Worm (Caenorhabditis elegans): Measurements from ENCODE around the gene cest-33.

Gene cest-33

DNA sequence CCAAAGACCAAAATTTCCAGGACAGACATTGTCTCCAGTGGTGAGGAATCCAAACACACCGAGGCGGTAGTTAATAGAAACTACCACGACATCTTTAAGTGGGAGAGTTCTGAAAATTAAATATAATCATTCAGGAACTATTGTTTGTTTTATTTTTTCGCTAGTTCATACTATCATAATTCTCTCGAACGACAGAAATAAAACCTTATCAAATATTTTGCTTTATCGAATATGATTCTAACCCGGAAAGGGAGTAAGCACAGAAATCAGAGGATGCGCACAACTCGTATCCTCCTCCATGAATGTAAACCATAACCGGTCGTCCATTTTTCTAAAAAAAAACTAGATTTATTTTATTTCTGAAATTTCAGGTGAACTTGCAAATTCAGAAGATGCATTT lies 665 bp downstream of the cest-33 start:
- TF ChIP-seq fos-1 (tag; optimal IDR thresholded peaks at IDR 0.05) (peak; percentile 39), R02D3.7 (tag; optimal IDR thresholded peaks at IDR 0.05) (no peak)

DNA sequence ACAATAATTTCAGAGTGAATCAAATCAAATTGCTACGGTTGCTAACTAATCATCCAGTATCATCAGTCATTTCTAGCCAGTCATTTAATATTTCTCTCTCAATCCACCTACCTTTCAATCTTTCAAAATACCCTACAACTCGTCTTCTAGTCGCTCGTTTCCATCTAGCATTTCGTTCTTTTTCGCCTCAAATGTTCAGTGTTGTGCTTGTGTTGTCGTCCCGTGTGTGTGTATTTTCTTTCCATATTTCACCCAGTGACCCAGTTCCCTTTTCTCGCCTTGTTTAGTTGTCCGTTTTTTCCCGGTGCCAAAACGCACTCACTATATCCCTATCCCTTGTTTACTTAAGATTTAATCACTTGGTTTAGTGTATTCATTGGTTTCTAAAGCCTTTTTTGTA lies 3.8 kb downstream of the cest-33 start:
- TF ChIP-seq ZK546.5 (tag; optimal IDR thresholded peaks at IDR 0.05) (no peak), egl-27 (tag; optimal IDR thresholded peaks at IDR 0.05) (no peak), ztf-1 (GFP tag; conservative IDR thresholded peaks at IDR 0.05) (no peak), nhr-6 (tag; optimal IDR thresholded peaks at IDR 0.05) (no peak), F13H6.1 (tag; optimal IDR thresholded peaks at IDR 0.05) (no peak), skn-1 (tag; optimal IDR thresholded peaks at IDR 0.05) (no peak), lin-13 (GFP tag; optimal IDR thresholded peaks at IDR 0.05) (no peak), gmeb-1 (tag; optimal IDR thresholded peaks at IDR 0.05) (no peak), C34F6.9 (tag; optimal IDR thresholded peaks at IDR 0.05) (no peak), ztf-11 (tag; optimal IDR thresholded peaks at IDR 0.05) (no peak), Y55F3AM.14 (GFP tag; optimal IDR thresholded peaks at IDR 0.05) (no peak), mab-5 (tag; optimal IDR thresholded peaks at IDR 0.05) (no peak), elt-3 (tag; optimal IDR thresholded peaks at IDR 0.05) (no peak), nhr-77 (tag; optimal IDR thresholded peaks at IDR 0.05) (no peak), unc-62 (GFP tag; optimal IDR thresholded peaks at IDR 0.05) (no peak), elt-1 (tag; optimal IDR thresholded peaks at IDR 0.05) (no peak)

DNA sequence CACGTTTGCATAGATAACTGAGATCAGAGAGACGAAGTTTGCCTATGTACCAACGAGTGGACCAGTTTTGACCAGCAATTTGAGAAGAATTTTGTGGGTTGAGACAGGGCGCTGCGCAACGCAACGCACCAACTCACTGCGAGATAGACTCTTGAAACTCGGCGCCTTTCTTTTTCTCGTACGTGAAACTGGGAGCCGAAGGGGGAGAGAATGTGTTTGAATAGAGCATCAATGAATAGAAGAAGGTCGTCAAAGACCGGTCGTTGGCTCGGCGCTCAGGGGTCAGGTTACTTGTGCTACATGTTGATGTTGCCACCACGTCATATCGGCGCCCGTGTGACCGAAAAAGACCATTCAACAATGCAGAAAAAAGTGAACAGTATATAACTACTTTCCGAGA lies 5.9 kb downstream of the cest-33 start:
- TF ChIP-seq gmeb-1 (tag; optimal IDR thresholded peaks at IDR 0.05), result no peak
- peak; percentile 92 for TF ChIP-seq F13H6.1 (tag; optimal IDR thresholded peaks at IDR 0.05)

DNA sequence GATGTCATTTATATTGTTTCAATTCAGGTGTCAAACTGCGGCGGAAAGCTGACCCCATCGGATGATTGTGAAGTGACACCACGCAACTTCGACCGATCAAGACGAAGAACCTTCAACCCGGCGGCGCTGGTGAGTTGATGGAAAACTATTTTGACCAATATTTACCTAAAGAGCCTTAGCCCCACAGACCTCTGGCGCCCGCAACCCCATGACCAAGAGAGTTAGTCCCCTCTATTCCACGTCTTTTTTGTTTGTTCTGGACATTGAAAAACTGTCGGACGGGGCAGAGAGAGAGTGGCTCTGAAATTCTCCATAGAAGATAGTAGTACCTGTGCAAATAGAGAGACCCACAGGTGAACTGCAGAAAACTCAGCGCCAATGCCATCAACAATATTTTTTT lies 6.8 kb downstream of the cest-33 start:
- TF ChIP-seq ztf-1 (GFP tag; conservative IDR thresholded peaks at IDR 0.05) (no peak), mdl-1 (tag; optimal IDR thresholded peaks at IDR 0.05) (no peak), nhr-129 (tag; optimal IDR thresholded peaks at IDR 0.05) (peak; percentile 34), F13H6.1 (tag; optimal IDR thresholded peaks at IDR 0.05) (peak; percentile 62), nhr-11 (tag; optimal IDR thresholded peaks at IDR 0.05) (no peak), lsy-2 (tag; optimal IDR thresholded peaks at IDR 0.05) (no peak)

DNA sequence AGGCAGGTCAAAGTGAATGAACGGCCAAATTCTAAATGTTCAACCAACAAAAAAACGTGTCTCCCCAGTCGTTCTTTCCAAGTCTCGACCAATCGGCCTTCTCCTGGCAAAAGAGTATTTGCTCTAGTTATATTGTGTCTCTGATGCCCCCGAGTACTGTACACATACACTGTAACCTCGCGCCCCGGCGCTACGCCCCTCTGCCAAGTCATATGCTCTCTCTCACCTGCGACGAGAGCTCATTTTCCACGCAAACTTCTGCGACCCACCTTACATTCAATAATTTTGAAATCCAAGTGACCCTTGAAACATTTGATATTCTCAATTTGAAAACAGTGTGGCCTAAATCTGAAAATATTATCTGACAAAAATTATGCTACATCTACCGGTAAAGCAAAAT lies 8.2 kb downstream of the cest-33 start:
- no peak for TF ChIP-seq sma-9 (GFP tag; optimal IDR thresholded peaks at IDR 0.05)
- no peak for TF ChIP-seq sma-9 (tag; optimal IDR thresholded peaks at IDR 0.05)
- TF ChIP-seq F13H6.1 (tag; optimal IDR thresholded peaks at IDR 0.05), result peak; percentile 83
- TF ChIP-seq alr-1 (tag; optimal IDR thresholded peaks at IDR 0.05), result no peak
- no peak for TF ChIP-seq skn-1 (tag; optimal IDR thresholded peaks at IDR 0.05)
- no peak for TF ChIP-seq zag-1 (tag; optimal IDR thresholded peaks at IDR 0.05)
- TF ChIP-seq nhr-11 (tag; optimal IDR thresholded peaks at IDR 0.05), result no peak
- TF ChIP-seq nhr-129 (tag; optimal IDR thresholded peaks at IDR 0.05), result peak; percentile 14
- no peak for TF ChIP-seq sem-4 (tag; optimal IDR thresholded peaks at IDR 0.05)

DNA sequence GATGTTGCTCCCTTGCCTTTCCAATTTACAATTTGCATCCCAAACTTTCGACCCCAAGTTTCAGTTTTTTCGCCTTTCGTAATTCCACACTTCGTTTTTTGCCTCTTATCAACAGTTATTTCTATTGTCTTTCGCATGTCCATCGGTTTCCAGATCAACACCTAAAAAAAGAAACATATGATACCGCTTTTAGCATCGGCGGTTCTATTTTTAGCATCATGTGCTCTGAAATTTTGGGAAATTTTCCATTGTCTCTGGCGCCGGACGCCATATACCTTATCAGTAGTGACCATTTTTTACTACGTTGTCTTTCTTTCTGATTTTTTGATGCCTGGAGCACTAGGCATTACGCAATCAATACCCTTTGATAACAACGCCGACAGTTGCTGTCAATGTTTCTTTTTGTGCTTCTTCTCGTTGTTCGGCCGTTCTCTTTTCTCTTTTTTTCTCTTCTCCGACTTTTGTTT lies 9.5 kb downstream of the cest-33 start, which contains the start of gene bcl-11:
bcl-11 (plus strand) TSS at position 51 of the 467 bp plus-strand sequence.
- TF ChIP-seq nhr-129 (tag; optimal IDR thresholded peaks at IDR 0.05) (peak; percentile 1), nhr-12 (tag; optimal IDR thresholded peaks at IDR 0.05) (no peak), fos-1 (tag; optimal IDR thresholded peaks at IDR 0.05) (peak; percentile 40), sma-9 (GFP tag; optimal IDR thresholded peaks at IDR 0.05) (peak; percentile 19), sma-9 (tag; optimal IDR thresholded peaks at IDR 0.05) (no peak), F13H6.1 (tag; optimal IDR thresholded peaks at IDR 0.05) (peak; percentile 86), Y55F3AM.14 (GFP tag; optimal IDR thresholded peaks at IDR 0.05) (peak; percentile 94), sem-4 (tag; optimal IDR thresholded peaks at IDR 0.05) (no peak), nhr-77 (tag; optimal IDR thresholded peaks at IDR 0.05) (no peak), lin-11 (tag; optimal IDR thresholded peaks at IDR 0.05) (no peak), mab-5 (tag; optimal IDR thresholded peaks at IDR 0.05) (no peak), gmeb-1 (tag; optimal IDR thresholded peaks at IDR 0.05) (peak; percentile 27)

DNA sequence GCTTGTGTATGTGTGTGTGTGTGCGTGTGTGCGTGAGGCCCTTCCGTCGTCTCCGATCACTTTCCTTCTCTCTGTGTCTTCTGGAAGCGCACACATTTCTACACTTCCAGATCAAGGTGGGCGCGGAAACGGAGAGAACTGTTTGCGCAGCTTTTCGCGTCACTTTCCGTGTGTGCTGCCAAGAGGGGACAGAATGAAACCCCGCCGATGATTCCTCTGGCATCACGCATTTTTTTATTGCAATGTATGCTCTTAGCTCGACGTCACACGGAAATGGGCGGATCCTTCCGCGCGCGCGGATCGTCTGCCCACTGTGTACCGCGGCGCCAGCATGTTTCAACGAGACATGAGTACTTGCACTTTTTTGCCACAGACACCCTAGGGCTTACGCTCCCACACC lies 10.1 kb downstream of the cest-33 start:
- TF ChIP-seq F13H6.1 (tag; optimal IDR thresholded peaks at IDR 0.05), result peak; percentile 82
- no peak for TF ChIP-seq ztf-11 (tag; optimal IDR thresholded peaks at IDR 0.05)

Data from whole organism, L2 larva.